Fruit fly (Drosophila melanogaster): ENCODE measurements around the gene CG1998.

The CG1998 gene

DNA sequence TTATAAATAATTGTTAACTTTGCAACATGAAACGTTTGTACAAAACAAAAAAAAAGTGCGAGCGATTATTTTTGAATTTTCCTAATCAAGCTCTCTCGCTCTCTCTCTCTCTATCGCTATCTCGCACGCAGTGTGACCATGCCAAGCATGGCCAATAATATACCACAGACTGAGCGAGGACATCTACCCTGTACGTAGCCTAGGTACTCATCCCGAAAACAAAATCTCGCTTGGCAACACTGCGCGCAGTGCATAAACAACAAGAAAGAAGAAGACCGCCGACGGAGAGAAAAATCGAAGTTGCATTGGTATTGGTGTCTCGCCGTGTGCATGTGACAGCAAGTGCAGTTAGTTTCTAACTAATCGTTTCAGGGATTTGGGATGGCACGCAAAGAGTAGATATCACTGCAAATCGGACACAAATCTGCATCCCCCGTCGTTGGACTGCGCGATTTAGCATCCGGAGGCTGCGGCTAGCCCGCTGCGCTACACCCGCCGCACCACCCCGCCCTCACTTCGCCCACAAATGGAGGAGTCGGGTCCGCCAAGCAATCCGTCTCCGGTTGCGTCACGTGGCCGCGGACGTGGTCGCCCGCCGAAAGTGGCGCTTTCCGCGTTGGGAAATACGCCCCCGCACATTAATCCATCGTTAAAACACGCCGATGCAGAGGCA is at the start of gene CG1998, which contains the start of gene Set2:
TSS of gene CG1998 (minus strand) at position 134 of the 673 bp plus-strand sequence.
TSS of gene Set2 (plus strand) at position 302 of the 673 bp plus-strand sequence.
- peak; percentile 44 to 58 for TF ChIP-seq CTCF (optimal IDR thresholded peaks at IDR 0.05)
- no peak for TF ChIP-seq CG8478 (optimal IDR thresholded peaks at IDR 0.05)

DNA sequence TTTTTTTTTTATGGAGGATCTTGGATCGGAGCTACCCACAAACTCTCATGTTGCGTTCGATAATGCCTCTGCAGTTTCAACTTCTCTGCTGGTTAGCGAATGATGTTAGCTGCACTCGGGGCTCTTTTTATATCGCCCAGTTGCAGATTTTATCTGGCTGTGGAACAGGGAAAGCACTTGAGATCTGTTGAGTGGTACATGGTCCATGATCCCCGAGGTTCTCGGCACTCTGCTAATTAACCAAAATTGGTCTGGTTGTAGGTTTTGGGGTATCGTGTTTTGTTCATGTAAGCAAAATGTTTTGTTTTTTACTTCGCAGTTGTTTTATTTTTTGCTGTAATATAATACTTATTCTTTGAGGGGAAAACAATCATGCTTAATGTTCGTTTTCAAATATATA is 44.7 kb upstream of the CG1998 start, which contains the start of gene CG34324:
TSS of gene CG34324 (minus strand) at position 101 of the 400 bp plus-strand sequence.
- TF ChIP-seq CTCF (optimal IDR thresholded peaks at IDR 0.05), result no peak
- no peak for TF ChIP-seq CG8478 (optimal IDR thresholded peaks at IDR 0.05)

DNA sequence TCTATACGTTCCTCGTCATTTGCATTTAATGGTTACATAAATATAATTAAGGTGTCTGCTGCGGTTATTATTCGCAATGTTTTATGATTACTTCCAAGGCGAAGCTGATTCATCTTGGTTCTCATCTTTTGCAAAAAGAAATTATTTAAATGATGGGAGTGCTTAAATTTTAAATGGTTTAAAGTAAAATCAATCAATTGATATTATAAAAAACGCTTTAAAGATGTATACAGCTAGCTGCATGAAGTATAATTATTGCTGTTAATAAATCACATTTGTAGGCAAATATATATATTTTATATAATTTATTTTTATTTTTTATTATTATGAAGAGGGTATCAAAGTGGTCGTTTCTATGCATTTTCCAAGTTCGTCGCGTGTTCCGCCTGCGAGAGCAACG is 37.9 kb upstream of the CG1998 start:
- TF ChIP-seq CG8478 (optimal IDR thresholded peaks at IDR 0.05) (no peak), CTCF (optimal IDR thresholded peaks at IDR 0.05) (no peak)

DNA sequence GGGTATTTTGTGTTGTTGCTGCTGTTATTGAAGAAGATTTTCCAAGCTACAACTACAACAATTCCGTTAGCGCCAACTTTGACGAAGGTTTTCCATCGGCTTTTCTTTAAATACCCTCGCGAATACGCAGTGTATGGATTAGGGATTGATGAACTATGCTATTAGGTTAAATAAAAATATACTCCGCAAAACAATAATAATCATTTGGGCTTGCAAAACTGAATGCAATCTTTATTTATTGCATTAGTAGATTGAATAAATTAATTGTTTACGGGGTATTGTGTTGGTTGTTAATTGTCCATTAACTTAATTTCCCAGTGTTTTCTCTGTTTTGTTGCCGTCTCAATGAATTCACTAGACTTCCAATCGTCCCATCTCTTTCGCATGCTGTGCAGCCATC is 34.6 kb upstream of the CG1998 start:
- TF ChIP-seq CG8478 (optimal IDR thresholded peaks at IDR 0.05) (no peak), CTCF (optimal IDR thresholded peaks at IDR 0.05) (no peak)

DNA sequence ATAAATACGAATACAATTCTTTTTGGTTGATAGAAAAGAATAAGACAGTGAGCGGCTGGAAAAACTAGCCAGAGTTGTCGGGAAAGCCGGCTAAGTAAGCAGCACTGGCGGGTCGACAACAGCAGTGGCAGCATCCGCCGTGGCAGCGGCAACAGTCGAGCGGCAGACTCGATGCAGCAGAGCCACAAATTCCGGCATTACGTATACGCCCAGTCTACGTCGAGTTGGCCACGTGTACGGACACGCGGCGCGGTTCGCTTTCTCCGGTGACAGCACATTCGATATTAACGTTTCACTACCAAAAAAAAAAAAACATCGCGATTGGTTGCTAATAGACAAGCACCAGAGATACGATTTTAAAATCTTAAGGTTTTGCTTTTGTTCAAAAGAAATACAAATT is 32.8 kb upstream of the CG1998 start, which contains the start of gene Neto:
TSS of gene Neto (plus strand) at position 209 of the 400 bp plus-strand sequence.
- TF ChIP-seq CTCF (optimal IDR thresholded peaks at IDR 0.05), result no peak
- no peak for TF ChIP-seq CG8478 (optimal IDR thresholded peaks at IDR 0.05)

DNA sequence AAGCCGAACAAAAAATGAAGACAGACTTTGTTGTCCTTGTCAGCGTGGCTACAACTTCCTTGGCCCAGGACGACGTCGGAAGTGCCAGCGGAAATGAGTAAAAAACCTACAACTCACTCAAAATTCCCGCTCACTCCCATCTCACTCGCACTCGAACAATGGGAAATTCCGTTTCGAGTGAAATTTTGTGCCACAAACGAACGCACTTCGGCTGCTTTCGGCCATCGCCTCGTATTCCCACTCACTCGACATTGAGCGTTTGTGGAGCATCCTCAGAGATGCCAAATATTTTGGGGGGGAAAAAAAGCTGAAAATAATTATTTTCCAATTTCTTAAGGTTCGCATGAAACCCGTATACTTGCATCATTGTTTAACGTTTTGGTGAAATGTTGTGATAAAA is 31.8 kb upstream of the CG1998 start:
- TF ChIP-seq CTCF (optimal IDR thresholded peaks at IDR 0.05), result no peak

DNA sequence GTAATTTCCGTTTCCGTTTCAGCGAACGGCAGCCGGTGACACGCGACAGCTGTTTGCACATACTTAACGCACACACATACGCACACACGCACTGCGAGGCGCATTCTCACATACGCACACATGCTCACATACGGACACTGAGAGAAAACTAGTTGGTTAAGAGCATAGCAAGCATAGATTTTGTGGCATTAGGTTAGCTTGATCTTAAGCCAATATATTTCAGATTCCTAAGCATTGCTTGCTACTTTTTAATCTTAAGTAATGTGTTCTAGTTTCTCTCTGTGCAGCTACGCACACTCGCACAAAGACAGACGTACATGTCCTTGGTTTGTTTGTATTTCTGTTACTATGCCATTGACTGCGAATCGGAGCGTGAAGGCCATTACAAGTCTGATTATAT is 21.2 kb upstream of the CG1998 start:
- no peak for TF ChIP-seq CTCF (optimal IDR thresholded peaks at IDR 0.05)

DNA sequence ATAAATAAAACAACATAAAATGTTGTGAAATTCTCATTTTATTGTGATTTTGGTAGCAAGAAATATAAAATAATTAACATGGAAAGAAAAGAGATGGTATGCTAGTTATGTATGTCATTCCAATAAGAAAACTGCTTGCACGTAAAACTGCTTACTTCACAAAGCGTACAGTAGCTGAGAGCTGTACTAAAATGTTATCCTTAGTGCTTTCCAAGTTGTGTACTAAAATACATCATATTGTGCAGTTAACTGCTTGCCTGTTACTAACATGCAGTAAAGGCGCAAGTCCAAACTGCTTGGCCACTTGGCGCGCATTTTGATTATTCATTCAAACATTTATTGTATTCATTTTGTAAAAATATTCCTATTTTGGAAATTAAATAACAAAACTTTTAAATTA is 8.2 kb upstream of the CG1998 start:
- TF ChIP-seq CTCF (optimal IDR thresholded peaks at IDR 0.05), result peak; percentile 57 to 62
- no peak for TF ChIP-seq CG8478 (optimal IDR thresholded peaks at IDR 0.05)

DNA sequence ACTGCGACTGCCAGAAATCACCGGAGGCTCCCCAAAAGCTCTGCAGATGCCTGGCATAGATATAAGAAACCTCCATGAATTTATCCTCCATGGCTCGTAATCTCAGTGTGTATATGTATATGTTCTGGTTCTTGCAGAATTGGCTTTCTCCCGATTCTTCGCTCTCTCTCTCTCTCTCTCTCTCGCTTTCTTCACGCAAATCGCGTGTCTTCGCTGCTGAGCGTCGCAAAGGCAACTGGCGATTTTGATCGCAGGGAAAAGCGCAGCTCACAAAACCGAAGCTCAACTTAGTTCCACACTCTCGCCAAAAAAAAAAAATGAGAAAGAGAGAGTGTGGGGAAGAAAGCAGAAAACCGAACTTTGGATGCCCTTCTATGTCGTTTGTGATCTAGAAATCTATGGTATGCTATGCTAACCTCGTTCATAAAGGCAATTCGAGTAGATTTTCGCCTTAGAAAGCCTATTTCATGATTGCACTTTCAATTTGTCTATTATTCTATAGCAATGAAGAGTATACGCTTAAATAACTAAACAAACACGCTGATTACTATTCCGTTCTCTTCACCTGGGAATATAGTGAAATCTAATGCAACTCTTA is 1.4 kb downstream of the CG1998 start:
- TF ChIP-seq CTCF (optimal IDR thresholded peaks at IDR 0.05) (no peak), CG8478 (optimal IDR thresholded peaks at IDR 0.05) (no peak)

DNA sequence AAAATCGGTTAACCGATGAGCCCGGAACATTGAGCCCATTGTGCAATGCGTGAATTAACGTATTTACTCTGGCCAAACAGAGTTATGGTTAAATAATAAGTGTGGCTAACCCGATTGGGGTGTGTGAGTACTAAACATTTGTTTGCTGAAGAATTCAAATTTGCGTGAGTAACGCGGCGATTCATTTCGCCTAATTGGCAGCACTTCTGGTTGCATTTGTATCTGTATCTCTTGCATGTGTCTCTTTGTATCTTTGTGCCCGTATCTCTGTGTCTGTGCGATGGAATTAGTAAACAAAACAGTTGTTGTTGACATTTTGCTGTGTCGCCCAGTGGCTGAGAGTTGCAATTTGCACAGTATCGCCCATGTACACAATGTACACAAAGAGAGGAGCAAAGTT is 2.0 kb downstream of the CG1998 start:
- TF ChIP-seq CTCF (optimal IDR thresholded peaks at IDR 0.05), result no peak
- TF ChIP-seq CG8478 (optimal IDR thresholded peaks at IDR 0.05), result no peak

DNA sequence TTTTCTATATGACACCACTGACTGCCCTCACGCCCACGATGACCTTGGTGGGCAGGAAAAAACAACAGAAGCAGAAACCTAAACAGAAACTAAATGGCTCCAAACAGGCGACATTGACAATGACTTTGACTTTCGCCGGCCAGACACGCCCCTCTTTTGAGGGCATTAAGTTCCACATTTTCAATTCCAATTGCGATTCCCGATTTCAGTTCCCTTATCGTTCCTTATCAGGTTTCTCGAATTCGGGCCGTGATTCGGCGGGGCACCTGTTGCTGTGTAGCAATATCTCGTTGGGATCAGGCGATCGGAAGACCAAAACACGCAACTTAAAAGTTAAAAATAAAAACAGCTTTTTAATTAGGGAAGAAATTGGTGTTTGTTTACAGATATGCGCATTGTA is 5.2 kb downstream of the CG1998 start:
- TF ChIP-seq CTCF (optimal IDR thresholded peaks at IDR 0.05), result no peak
- no peak for TF ChIP-seq CG8478 (optimal IDR thresholded peaks at IDR 0.05)

DNA sequence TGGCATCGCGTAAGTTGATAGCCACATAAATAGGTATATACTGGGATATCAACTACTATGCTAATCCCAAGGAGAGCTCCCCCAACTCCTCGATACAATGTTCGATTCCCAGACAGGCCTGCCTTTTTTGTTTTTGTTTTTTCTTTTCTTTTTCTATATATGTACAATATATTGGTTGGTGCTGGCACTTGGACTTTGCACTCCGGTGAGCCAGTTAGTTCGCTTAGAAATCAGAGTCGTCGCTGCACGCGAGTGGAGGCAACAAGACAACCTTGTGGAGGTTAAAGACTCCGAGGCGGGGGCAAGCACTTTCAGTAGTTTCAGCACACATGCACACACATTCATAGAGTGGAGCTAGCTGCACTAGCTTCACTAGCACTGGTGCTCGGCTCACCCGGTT is 6.6 kb downstream of the CG1998 start:
- TF ChIP-seq CTCF (optimal IDR thresholded peaks at IDR 0.05), result no peak

DNA sequence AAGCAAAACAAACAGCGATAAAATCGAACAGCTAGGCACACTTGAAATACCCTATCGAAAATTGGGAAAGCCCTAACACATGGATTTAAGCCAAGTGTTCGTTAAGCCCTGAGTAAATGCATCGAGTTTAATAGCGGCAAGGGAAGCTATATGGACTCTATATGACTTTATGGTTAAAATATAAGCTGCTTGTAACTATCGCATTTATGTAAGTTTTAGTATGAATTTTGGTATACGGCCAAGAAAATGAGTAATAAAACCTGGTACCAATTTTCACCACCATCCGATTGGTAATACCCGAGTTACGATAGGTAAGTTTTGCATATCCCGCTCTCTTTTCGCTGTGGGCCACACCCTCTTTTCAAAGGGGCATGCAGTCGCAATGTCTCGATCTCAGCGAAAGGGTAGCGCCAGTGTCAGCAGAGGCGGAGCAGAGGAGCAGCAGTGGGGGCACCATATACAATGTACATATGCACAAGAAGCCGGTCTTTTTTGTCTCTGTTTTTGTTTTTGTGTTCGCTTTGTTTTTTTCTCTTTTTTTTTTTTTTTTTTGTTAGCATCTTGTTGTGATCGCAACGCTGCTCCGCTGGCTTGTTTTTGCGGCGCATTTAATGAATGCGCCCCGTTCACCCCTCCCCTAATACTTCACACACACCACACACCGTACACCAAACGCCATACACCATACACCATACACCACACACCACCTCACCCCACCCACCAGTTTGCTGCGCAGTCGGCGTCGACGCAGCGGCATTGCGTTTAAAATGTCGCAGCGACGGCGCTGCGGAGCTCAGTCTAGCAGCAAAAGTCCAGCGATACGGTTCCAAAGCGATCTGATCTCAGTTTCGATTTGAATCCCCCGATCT is 8.7 kb downstream of the CG1998 start, which contains the start of gene GstT4:
TSS of gene GstT4 (plus strand) at position 788 of the 869 bp plus-strand sequence.
- TF ChIP-seq CTCF (optimal IDR thresholded peaks at IDR 0.05) (no peak), CG8478 (optimal IDR thresholded peaks at IDR 0.05) (no peak)

DNA sequence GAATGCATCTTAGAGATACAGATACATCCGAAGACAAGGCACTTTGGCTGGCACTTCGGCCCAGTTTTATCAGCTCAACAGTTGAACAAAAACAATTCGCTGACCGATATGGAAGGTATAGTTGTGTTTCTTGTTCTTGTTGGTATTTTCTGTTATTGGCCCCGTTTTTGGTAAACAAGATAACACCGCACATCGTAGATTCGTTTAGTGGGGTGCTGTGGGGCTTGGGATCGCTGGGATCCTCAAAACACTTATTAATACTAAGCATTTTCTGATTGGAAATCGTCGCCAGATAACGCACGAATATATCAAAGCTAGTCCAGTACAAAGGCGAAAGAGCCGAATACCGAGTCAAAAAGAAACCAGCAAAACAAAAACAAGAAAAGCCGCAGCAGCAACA is 9.3 kb downstream of the CG1998 start:
- TF ChIP-seq CG8478 (optimal IDR thresholded peaks at IDR 0.05) (no peak), CTCF (optimal IDR thresholded peaks at IDR 0.05) (no peak)

DNA sequence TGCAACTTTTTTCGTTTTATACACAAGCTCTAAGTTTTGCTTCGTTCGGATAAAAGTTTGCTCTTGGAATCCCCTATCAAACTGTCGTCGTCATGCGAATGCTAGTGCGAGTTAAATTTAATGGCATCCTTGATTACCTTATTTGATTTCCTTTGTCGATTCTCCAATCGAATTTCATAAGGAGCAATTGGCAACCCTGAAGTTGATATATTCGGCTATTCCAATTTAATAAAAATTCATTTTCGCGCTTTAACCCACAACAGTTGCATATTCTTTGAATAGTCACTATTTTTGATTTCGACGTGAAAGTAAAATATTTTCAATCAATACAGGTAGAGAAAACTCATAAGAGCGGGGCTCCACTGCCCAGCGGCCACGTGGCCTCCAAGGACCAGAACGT is 10.1 kb downstream of the CG1998 start, which contains the start of gene CG12725:
TSS of gene CG12725 (minus strand) at position 101 of the 400 bp plus-strand sequence.
- TF ChIP-seq CG8478 (optimal IDR thresholded peaks at IDR 0.05), result no peak
- no peak for TF ChIP-seq CTCF (optimal IDR thresholded peaks at IDR 0.05)

All from S2 (cell line).